Worm (Caenorhabditis elegans) whole organism, early embryonic: ENCODE results near the gene nas-39.

Experiments
- B0310.2 ChIP-seq: sonication (generic microtip); optimal IDR thresholded peaks from 2 replicates; lab custom pipeline; 2016; ENCODE audit warnings: mild to moderate bottlenecking, missing genetic modification characterization, missing compliant biosample characterization
- aly-1 ChIP-seq: sonication (generic microtip); optimal IDR thresholded peaks from 2 replicates; lab custom pipeline; 2016; ENCODE audit warnings: missing genetic modification characterization, missing compliant biosample characterization
- ama-1 ChIP-seq: fragments of 150-350 bp; optimal IDR thresholded peaks from 2 replicates; lab custom pipeline; 2014
- ceh-13 ChIP-seq: fragments of 200-800 bp; sonication (Bioruptor generic); optimal IDR thresholded peaks from 2 replicates; lab custom pipeline; 2018; ENCODE audit warnings: mild to moderate bottlenecking, missing genetic modification characterization, missing compliant biosample characterization
- ets-7 ChIP-seq: sonication (generic microtip); optimal IDR thresholded peaks from 2 replicates; lab custom pipeline; 2016; ENCODE audit warnings: missing genotype, missing genetic modification characterization, missing compliant biosample characterization
- flt-1 ChIP-seq: fragments of 200-800 bp; sonication (Bioruptor generic); IDR thresholded peaks from 2 replicates; pipeline ENCODE4 v1.3.6; 2022; ENCODE audit warnings: missing genetic modification characterization, missing compliant biosample characterization
- hmbx-1 ChIP-seq: sonication (generic microtip); optimal IDR thresholded peaks from 2 replicates; lab custom pipeline; 2016; ENCODE audit warnings: mild to moderate bottlenecking, missing genetic modification characterization, missing compliant biosample characterization
- hnd-1 ChIP-seq: sonication (generic microtip); optimal IDR thresholded peaks from 2 replicates; lab custom pipeline; 2016; ENCODE audit warnings: missing genetic modification characterization, missing compliant biosample characterization
- pes-1 ChIP-seq: fragments of 200-800 bp; sonication (Bioruptor generic); IDR thresholded peaks from 2 replicates; pipeline ENCODE4 v1.3.6; 2022; ENCODE audit warnings: missing genetic modification reagents, missing genetic modification characterization, missing compliant biosample characterization
- sea-1 ChIP-seq: fragments of 200-800 bp; sonication (Bioruptor generic); conservative IDR thresholded peaks from 2 replicates; pipeline ENCODE4 v1.3.6; 2022; ENCODE audit warnings: missing genetic modification characterization, missing compliant biosample characterization
- tbx-11 ChIP-seq: fragments of 200-800 bp; sonication (Bioruptor generic); IDR thresholded peaks from 2 replicates; pipeline ENCODE4 v1.3.6; 2022; ENCODE audit warnings: missing genetic modification characterization, missing compliant biosample characterization
- tbx-37 ChIP-seq: fragments of 200-800 bp; sonication (Bioruptor generic); conservative IDR thresholded peaks from 2 replicates; pipeline ENCODE4 v1.3.6; 2022; ENCODE audit warnings: missing genetic modification reagents, missing genetic modification characterization, missing compliant biosample characterization
- tra-4 ChIP-seq: sonication (generic microtip); optimal IDR thresholded peaks from 2 replicates; lab custom pipeline; 2017; ENCODE audit warnings: missing genetic modification characterization, missing compliant biosample characterization

- no peak for TF ChIP-seq ama-1 (lab: Kevin White, UChicago)
- TF ChIP-seq hmbx-1 (tag; lab: Kevin White, UChicago), result no peak
- TF ChIP-seq tbx-11 (GFP tag; lab: Robert Waterston, UW), result no peak
- no peak for TF ChIP-seq hnd-1 (tag; lab: Kevin White, UChicago)
- no peak for TF ChIP-seq sea-1 (GFP tag; lab: Robert Waterston, UW)
- TF ChIP-seq ceh-13 (GFP tag; lab: Kevin White, UChicago), result no peak
- no peak for TF ChIP-seq aly-1 (tag; lab: Kevin White, UChicago)
- no peak for TF ChIP-seq pes-1 (GFP tag; lab: Robert Waterston, UW)
- no peak for TF ChIP-seq B0310.2 (tag; lab: Kevin White, UChicago)
- no peak for TF ChIP-seq tbx-37 (GFP tag; lab: Robert Waterston, UW)
- TF ChIP-seq ets-7 (tag; lab: Kevin White, UChicago), result no peak
- no peak for TF ChIP-seq tra-4
- TF ChIP-seq flt-1 (GFP tag; lab: Robert Waterston, UW), result no peak
Observed at ce11 chrX:16519517-16519916, 62.8 kb downstream of the nas-39 start, which contains the start of gene T25D1.1.
